Fruit fly (Drosophila melanogaster) S2 (cell line): ENCODE results near the gene Acsx4.

Source experiments
- CG8478 ChIP-seq: fragments of >200 bp; optimal IDR thresholded peaks from 2 replicates; lab custom pipeline; 2018
- CTCF ChIP-seq, 2 experiments: fragments of >200 bp; optimal IDR thresholded peaks; 2 replicates each; lab custom pipeline; 2018

Gene Acsx4

DNA sequence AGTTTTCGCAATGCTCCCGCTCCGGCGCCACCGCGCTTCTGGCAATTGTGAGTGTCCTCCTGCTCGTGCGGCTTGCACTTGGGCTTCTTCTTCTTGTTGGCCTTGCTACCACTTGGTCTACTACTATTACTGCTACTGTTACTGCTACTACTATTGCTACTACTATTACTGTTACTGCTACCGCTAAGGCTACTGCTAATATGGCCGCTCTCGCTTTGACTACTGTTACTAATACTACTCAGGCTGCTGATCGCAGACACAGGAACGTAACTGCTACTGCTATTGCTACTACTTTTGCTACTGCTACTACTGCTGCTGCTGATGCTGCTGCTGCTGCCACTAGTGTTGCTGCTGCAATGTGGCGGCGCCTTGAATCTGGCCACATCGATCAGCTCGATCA, 13.5 kb downstream of the Acsx4 start:
- no peak for TF ChIP-seq CTCF (optimal IDR thresholded peaks at IDR 0.05; lab: Kevin White, UChicago)
- no peak for TF ChIP-seq CG8478 (lab: Kevin White, UChicago)

DNA sequence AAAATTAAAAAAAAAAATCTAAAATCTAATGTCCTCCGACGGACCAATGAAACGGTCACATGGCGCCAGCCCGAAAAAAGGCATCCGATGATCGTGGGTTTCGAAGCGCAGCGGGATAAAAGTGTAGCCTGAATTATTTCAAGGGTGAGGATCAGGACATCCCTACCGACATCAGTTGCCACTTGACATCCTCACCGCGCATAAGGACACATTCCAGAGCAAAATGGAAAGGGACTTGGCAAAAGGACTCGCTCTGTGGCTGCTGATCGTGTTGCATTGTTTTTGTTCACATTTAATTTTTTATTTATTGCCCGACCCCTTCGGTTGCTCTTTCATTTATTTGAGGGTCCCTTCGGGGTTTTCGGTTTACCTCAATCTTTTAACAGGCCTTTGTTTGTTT, 16.3 kb downstream of the Acsx4 start:
- TF ChIP-seq CTCF (optimal IDR thresholded peaks at IDR 0.05; lab: Kevin White, UChicago) (no peak), CG8478 (lab: Kevin White, UChicago) (no peak)

DNA sequence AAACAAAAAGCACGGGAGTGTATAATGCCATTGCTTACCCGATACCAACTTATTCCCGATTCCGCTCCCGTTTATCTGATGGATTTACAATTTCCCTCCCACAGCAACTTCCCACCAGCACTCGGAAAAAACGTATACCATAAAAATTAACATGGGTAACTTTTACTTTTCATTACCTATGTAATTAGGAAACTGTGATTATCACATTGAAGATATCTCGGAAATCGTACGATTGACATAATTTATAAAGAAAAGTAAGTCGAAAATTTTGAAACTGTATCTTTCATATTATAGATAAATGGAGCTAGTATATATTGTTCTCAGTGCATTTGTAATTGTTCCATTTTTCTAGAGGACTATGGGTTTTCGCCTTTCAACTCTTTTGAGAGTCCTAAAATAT, 18.4 kb downstream of the Acsx4 start:
- TF ChIP-seq CTCF (optimal IDR thresholded peaks at IDR 0.05; lab: Kevin White, UChicago) = no peak

DNA sequence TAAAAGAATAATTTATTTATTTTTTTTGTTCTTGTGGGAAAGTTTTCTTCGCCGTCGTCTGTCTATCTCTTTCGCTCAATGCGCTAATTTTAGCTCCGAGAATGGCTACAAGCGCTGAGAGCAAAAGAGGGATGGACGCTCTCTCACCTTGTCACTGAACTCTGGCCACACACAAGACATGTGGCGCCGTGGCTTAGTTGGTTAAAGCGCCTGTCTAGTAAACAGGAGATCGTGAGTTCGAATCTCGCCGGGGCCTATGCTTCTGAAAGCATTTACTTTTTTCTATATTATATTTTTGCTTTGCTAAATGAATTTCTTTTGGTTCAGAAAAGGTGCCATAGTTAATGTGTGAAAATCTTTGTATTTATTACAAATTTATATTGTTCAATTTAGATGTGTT, 19.2 kb downstream of the Acsx4 start:
- TF ChIP-seq CG8478 (lab: Kevin White, UChicago) = no peak
- TF ChIP-seq CTCF (optimal IDR thresholded peaks at IDR 0.05; lab: Kevin White, UChicago) = no peak

DNA sequence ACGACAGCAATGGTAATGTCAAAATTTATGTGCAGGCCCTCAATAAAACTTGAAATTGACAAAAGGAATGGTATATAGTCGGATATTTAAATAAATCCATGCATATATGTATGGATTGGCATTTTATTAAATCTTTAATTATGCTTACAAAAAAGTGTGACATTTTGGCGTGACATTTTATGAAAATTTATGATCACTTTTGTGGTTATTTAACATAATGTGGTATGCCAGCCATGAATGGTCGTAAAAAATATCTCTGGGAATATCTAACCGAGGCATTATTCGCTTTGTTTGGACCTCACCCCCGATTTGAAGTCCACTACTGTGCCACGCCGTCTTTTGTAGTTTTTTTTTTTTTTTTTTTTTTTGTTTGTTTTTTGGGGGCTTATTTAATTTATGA, 20.2 kb downstream of the Acsx4 start:
- no peak for TF ChIP-seq CG8478 (lab: Kevin White, UChicago)
- TF ChIP-seq CTCF (optimal IDR thresholded peaks at IDR 0.05; lab: Kevin White, UChicago) = no peak

DNA sequence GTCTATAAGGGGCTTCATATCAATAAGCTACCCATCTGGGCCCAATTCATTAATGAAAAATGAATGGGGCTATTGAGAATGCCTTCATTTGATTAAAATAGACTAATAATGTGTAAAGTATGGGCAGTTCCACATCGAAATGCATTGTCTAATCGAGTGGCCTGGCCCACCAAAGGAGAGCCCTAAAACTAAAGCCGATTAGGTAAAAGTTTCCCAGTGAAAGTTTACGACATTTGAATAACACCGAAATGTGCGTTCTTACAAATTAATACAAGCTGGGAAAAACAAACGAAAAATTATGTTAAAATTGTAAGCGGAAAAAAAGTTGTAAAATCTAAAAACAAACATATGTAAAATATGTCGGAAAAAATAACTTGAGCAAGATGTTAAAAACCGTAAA, 21.6 kb downstream of the Acsx4 start:
- TF ChIP-seq CTCF (optimal IDR thresholded peaks at IDR 0.05; lab: Kevin White, UChicago) (no peak), CG8478 (lab: Kevin White, UChicago) (no peak)

DNA sequence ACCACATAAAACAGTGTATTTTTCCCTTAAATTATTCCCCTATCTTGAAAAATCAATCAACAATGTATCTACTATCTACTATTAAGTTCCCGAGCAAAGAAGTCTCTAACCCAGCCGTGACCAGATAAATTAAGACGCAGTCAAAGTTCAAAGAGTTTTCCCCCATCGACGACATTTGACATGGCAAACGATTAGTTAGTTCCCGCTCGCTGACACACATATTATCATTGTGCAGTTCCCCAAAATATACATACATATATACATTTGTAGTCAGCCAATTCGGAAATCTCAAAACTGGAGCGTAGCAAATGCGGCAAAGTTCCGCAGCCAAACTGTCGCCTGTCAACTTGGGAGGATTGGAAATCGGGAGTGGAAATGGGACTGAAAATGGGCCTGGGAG, 23.8 kb downstream of the Acsx4 start:
- TF ChIP-seq CTCF (optimal IDR thresholded peaks at IDR 0.05; lab: Kevin White, UChicago) (no peak), CG8478 (lab: Kevin White, UChicago) (no peak)

DNA sequence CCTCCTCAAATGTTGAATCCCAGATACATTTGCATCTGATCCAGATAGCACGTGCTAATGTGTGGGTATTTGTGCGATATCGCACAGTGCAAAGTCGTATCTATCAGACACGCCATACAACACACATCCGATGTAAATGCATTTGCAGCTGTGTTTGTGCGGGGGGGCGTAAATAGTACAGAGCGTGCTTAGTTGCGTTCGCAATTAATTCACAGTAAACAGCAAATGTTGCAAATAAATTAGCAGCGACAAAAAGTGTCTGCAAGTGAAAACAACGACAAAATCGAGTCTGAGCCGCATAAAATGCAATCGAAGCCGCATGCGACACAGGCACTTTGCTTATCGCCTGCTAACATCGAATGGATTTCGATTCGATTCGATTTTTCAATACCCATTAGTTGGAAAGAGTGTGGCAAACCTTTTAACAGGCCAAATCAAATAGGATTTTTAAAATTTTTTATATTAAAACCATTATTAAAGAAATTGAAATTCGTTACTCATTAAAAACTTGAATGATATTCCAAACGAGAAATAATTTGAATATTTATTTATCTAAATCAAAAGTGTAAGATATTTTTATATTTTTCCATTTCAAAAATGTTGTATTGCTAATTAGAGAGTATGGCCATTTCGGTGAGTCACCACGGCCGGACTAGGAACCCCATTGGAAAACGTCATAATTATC, 24.6 kb downstream of the Acsx4 start:
- TF ChIP-seq CTCF (optimal IDR thresholded peaks at IDR 0.05; lab: Kevin White, UChicago) = no peak
- TF ChIP-seq CG8478 (lab: Kevin White, UChicago) = no peak

DNA sequence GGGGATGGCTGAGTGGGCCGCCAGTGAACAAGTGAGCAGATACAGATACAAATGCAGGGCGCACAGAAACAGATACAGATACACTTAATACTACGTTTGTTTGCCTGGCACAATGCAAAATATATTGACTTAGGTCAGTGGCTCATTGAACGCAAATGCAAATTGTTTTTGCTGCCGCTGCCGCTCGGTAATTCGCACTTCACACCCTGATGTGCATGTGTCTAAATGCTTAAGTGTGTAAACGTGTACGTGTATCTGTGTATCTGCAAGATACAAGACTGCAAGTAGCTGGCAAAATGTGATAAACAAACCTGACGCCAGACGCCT, 25.1 kb downstream of the Acsx4 start:
- no peak for TF ChIP-seq CTCF (optimal IDR thresholded peaks at IDR 0.05; lab: Kevin White, UChicago)
- no peak for TF ChIP-seq CG8478 (lab: Kevin White, UChicago)

DNA sequence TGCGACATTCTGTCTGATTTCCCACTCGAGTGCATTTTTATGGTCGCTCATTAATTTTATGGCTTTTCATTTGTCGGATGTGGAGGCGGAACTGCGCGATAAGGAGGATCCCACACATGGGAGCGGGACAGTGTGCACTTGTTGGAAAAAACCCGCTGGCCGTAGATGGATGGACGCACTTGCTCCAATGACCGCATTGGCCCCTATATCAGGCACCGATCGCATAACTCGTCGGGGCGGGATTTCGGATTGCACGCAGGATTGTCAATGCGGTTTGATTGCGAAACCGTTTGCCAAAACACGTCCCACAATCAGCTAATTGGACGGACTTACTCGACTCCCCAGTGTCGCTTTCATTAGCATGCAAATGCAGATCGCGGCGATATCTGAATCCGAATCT, 28.2 kb downstream of the Acsx4 start:
- TF ChIP-seq CTCF (optimal IDR thresholded peaks at IDR 0.05; lab: Kevin White, UChicago) (no peak), CG8478 (lab: Kevin White, UChicago) (no peak)

DNA sequence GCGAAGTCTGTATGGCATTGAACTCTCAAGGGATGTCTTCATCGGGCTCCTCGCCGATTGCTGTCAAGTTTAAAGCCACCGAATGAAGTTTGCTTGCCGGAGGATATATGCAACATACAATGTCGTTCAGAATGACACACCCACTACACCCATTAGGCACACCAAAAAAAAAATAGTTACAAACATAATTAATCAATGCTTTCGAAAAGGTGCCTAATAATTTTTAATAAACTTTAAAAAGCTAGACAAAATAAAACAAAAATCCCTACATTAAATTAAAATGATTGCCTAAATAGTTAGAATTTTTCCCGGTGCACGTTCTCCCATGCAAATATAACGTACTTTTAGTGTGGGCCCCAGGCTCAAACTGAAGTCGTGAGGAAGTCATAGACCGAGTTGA, 29.1 kb downstream of the Acsx4 start:
- no peak for TF ChIP-seq CG8478 (lab: Kevin White, UChicago)
- no peak for TF ChIP-seq CTCF (optimal IDR thresholded peaks at IDR 0.05; lab: Kevin White, UChicago)

DNA sequence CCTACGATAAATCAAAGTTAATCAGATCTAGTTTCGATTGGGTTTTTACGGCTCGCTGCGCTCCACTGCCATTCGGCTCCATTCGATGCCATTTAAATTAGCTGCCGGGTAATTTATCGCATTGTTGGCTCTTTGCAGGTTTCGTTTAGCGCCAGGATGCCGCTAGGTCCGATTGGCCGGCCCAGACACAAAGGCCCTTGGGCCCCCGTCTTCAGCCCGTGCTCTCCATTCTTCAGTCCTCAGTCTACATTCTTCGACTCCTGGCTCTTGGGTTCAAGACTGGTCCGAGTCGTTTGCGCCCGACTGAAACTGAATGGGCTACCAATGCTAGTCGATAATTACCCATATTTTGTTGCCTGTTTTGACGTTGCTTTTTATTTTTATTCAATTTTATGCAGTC, 29.9 kb downstream of the Acsx4 start:
- TF ChIP-seq CG8478 (lab: Kevin White, UChicago) = no peak
- no peak for TF ChIP-seq CTCF (optimal IDR thresholded peaks at IDR 0.05; lab: Kevin White, UChicago)

DNA sequence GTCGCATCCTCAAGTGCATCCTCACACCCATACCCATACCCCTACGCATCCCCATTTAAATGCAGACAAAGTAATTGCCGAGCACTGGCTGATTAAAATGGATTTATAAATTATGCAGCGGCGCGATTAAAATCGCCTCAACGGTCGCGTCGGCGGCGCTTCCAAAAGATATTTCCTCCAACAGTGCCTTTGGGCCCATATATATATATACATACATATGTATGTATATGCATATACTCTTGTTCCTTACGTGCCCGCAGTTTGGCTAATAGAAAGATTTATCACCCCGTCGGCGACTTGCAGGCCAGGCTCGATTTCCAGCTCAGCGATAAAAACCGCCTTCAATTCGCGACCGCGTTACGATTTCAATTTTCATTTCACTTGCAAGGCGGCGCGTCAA, 33.4 kb downstream of the Acsx4 start:
- TF ChIP-seq CTCF (optimal IDR thresholded peaks at IDR 0.05; lab: Kevin White, UChicago) (no peak), CG8478 (lab: Kevin White, UChicago) (no peak)

DNA sequence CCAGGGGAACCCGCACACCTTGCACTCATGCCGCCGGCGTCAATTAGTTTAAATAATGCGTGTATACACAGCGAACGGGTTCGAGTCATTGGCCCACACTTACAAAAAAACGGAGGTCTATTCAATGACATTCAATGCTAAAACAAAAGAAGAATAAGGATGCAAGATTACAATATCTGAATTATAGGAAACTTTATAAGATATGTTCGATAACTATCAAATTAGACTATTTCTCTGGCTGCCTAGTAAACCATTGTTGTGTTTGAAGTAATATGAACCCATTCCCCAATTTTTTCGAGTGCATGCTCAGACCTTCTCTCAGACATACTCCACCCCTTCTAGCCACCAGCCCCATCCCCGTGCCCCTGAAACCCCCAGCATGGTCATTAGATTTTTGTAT, 37.7 kb downstream of the Acsx4 start:
- TF ChIP-seq CG8478 (lab: Kevin White, UChicago) = no peak
- no peak for TF ChIP-seq CTCF (optimal IDR thresholded peaks at IDR 0.05; lab: Kevin White, UChicago)

DNA sequence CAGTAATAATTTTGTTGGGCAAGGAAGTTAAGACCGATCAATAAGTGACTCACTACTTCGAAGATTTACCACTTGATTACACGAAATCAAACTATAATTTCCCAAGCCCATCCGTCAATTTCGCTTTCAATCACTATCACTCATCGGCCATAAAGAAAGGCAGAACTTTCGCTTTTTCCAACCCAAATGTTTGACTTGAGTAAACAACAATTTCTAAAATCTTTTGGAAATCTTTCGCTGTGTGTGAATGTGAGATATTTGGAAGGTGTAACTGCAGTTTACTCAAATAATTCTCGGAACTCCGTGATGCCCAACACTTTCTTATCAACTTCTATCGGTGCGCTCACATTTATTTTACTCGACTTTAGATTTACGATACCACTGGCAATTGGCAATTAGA, 38.8 kb downstream of the Acsx4 start:
- no peak for TF ChIP-seq CG8478 (lab: Kevin White, UChicago)
- no peak for TF ChIP-seq CTCF (optimal IDR thresholded peaks at IDR 0.05; lab: Kevin White, UChicago)

DNA sequence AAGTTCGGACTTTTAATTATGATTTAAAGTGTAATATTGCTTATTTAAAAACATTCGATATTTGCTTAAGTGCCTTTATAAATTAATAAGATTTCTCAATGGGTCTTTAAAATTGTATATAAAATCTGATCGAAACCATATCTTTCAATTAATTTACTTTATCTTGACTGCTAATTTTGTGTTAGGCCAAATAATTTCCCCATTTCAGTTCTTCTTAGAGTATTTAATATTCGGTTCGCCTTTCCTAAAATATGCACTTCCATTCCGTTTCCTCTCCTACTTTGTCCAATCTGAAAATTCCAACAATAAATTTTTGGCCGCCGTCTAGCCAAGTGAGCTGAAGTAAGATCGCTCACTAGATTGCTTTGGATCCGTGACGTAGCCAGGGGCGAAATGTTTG, 41.2 kb downstream of the Acsx4 start:
- TF ChIP-seq CTCF (optimal IDR thresholded peaks at IDR 0.05; lab: Kevin White, UChicago) (no peak), CG8478 (lab: Kevin White, UChicago) (no peak)

DNA sequence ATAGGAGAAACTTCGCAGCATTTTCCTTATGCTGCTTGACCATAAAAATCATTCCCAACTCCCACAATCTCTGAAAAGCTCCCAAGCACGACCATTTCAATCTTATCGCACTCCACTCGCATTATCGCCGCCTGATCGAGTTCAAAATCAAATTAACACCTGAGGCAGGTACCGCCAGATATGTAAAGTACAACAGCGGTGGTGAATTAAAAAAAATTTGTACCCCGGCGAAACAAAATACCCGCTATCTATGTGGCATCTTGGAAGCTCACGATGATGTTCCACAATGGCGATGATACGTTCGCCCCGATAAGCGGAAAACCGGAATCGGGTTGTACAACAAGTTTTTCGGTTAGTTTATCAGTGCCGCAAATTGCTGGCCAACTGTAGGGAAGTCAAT, 43.0 kb downstream of the Acsx4 start:
- TF ChIP-seq CG8478 (lab: Kevin White, UChicago) (no peak), CTCF (optimal IDR thresholded peaks at IDR 0.05; lab: Kevin White, UChicago) (no peak)
